Fruit fly (Drosophila melanogaster) whole organism, prepupa: Measurements from ENCODE around the gene CG7739.

Experiments used
- CG11762 ChIP-seq: fragments of 200-800 bp; sonication (Bioruptor generic); optimal IDR thresholded peaks from 3 replicates; lab custom pipeline; 2016; ENCODE audit warnings: missing biosample characterization, missing genetic modification characterization; ENCODE audit not compliant: insufficient read depth
- CG11902 ChIP-seq: fragments of 200-800 bp; sonication (Bioruptor generic); optimal IDR thresholded peaks from 3 replicates; lab custom pipeline; 2016; ENCODE audit warnings: missing biosample characterization, missing genetic modification characterization
- CG15336 ChIP-seq: fragments of 200-800 bp; sonication (Bioruptor generic); IDR thresholded peaks from 2 replicates; pipeline ENCODE4 v1.3.6; 2022; ENCODE audit warnings: missing biosample characterization, missing genetic modification characterization
- CG16779 ChIP-seq: fragments of 200-800 bp; sonication (Bioruptor generic); optimal IDR thresholded peaks from 3 replicates; lab custom pipeline; 2017; ENCODE audit warnings: missing biosample characterization, mild to moderate bottlenecking, missing genetic modification characterization
- CG6163 ChIP-seq: fragments of 200-800 bp; sonication (Bioruptor generic); IDR thresholded peaks from 3 replicates; pipeline ENCODE4 v1.3.6; 2022; ENCODE audit warnings: missing biosample characterization, missing genetic modification characterization
- CG6808 ChIP-seq: fragments of 200-800 bp; sonication (Bioruptor generic); optimal IDR thresholded peaks from 3 replicates; lab custom pipeline; 2017; ENCODE audit warnings: missing biosample characterization, missing genetic modification characterization, mild to moderate bottlenecking, moderate library complexity, missing genetic modification reagents
- CG9139 ChIP-seq: fragments of 200-800 bp; sonication (Bioruptor generic); optimal IDR thresholded peaks from 3 replicates; lab custom pipeline; 2017; ENCODE audit warnings: missing biosample characterization, mild to moderate bottlenecking, missing genetic modification characterization
- Eip75B ChIP-seq: fragments of 200-800 bp; sonication (Bioruptor generic); optimal IDR thresholded peaks from 3 replicates; lab custom pipeline; 2016; ENCODE audit warnings: missing biosample characterization, missing genetic modification characterization
- Eip93F ChIP-seq: fragments of 200-800 bp; sonication (Bioruptor generic); optimal IDR thresholded peaks from 2 replicates; lab custom pipeline; 2016; ENCODE audit warnings: missing biosample characterization, mild to moderate bottlenecking, missing genetic modification characterization
- Hr39 ChIP-seq: fragments of 200-800 bp; sonication (Bioruptor generic); optimal IDR thresholded peaks from 2 replicates; lab custom pipeline; 2016; ENCODE audit warnings: missing biosample characterization, missing genetic modification characterization
- esn ChIP-seq: fragments of 200-800 bp; sonication (Bioruptor generic); optimal IDR thresholded peaks from 2 replicates; lab custom pipeline; 2016; ENCODE audit warnings: missing biosample characterization, mild to moderate bottlenecking, missing genetic modification characterization, moderate library complexity
- fd85E ChIP-seq: fragments of 200-800 bp; sonication (Bioruptor generic); optimal IDR thresholded peaks from 3 replicates; lab custom pipeline; 2016; ENCODE audit warnings: missing biosample characterization, missing genetic modification characterization
- net ChIP-seq: fragments of 200-800 bp; sonication (Bioruptor generic); optimal IDR thresholded peaks from 3 replicates; lab custom pipeline; 2016; ENCODE audit warnings: missing biosample characterization, missing genetic modification characterization
- spab ChIP-seq: fragments of 200-800 bp; sonication (Bioruptor generic); optimal IDR thresholded peaks from 2 replicates; lab custom pipeline; 2017; ENCODE audit warnings: missing biosample characterization, mild to moderate bottlenecking, missing genetic modification characterization, missing genetic modification reagents

DNA sequence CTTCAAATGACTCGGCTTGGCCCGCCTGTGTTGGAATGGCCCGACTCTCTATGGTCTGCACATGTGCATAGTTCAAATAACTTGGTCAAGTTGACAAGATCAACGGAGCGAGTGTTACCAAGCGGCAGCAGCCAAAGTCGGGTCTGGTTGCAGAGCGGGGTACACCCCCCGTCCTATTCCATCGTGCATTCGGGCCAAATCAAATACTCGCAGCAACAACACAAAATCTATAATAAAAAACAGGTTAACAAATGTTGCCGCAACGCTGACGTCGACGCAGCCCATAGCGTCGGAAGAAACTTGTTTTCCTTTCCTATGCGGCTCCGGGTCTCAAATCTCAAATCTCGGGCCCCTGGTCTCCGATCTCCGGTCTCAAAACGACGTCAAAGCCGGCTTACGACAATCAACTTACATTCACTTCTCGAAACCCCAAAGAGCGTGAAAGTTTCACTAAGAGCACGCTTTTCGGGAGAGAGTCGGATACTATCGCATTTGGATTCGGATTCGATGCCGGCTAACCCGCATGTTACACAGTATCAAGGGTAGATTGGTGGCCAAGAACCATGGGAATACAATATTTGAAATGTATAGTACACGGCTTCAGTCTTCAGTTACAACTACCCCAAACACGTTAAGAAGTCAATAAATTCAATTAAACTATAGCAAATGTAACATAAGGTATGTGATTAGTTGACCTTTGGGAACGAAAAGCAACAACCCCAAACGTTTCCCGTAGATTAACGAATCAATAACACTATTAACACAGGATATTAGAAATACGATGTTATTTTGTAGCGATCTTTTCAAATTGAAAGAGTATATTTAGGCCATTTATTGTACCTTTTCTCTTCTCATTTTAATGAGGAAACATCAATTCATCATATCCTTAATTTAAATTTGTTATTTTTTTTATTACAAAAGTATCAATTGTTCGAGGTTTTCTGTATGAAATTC, 28.3 kb downstream of the CG7739 start:
- TF ChIP-seq Hr39 (GFP tag; lab: Kevin White, UChicago) (peak; percentile 81), CG11762 (GFP tag; lab: Kevin White, UChicago) (peak; percentile 58), spab (peak; percentile 70), Eip93F (GFP tag; lab: Kevin White, UChicago) (no peak), net (GFP tag; lab: Kevin White, UChicago) (peak; percentile 79), Eip75B (GFP tag; lab: Kevin White, UChicago) (peak; percentile 76), CG9139 (GFP tag; lab: Kevin White, UChicago) (peak; percentile 51), CG6808 (GFP tag; lab: Kevin White, UChicago) (peak; percentile 78), CG11902 (GFP tag; lab: Kevin White, UChicago) (peak; percentile 32), fd85E (no peak), esn (GFP tag; lab: Kevin White, UChicago) (peak; percentile 87), CG16779 (peak; percentile 68), CG6163 (GFP tag; lab: Robert Waterston, UW) (peak; percentile 8; the same call in 1 of the 3 replicates), CG15336 (GFP tag; lab: Robert Waterston, UW) (peak; percentile 28; the same call in 1 of the 2 replicates)
